Worm (Caenorhabditis elegans): Measurements from ENCODE around the gene jkk-1.

ce11 chrX:5344287-5344686 lies 24.0 kb upstream of the jkk-1 start, which contains the start of gene C26B9.1:
- TF ChIP-seq ceh-48 (tag; optimal IDR thresholded peaks at IDR 0.05) = no peak
- no peak for TF ChIP-seq lim-6 (tag; optimal IDR thresholded peaks at IDR 0.05)
- TF ChIP-seq gmeb-2 (tag; optimal IDR thresholded peaks at IDR 0.05) = no peak
- no peak for TF ChIP-seq pros-1 (tag; optimal IDR thresholded peaks at IDR 0.05)
- TF ChIP-seq ceh-45 (GFP tag; IDR thresholded peaks at IDR 0.05) = no peak
- no peak for TF ChIP-seq lin-11 (tag; optimal IDR thresholded peaks at IDR 0.05)
- TF ChIP-seq ets-4 (tag; optimal IDR thresholded peaks at IDR 0.05) = no peak
- no peak for TF ChIP-seq ahr-1 (tag; optimal IDR thresholded peaks at IDR 0.05)
- no peak for TF ChIP-seq ceh-31 (tag; optimal IDR thresholded peaks at IDR 0.05)
- TF ChIP-seq sox-4 (tag; optimal IDR thresholded peaks at IDR 0.05) = no peak
- TF ChIP-seq K09A11.1 (tag; optimal IDR thresholded peaks at IDR 0.05; ENCODE audit: insufficient read depth) = no peak
